Worm (Caenorhabditis elegans) whole organism, L1 larva: ENCODE data around the gene F42C5.9.

Experiments used
- elt-3 ChIP-seq, 6 experiments: fragments of 150-350 bp in 1 of 6; sonication (generic microtip); optimal IDR thresholded peaks; 2 replicates each; lab custom pipeline; 2017 to 2018; ENCODE audit warnings: missing biosample characterization in 6 of 6, missing genetic modification characterization in 6 of 6, inconsistent platforms in 1 of 6
- nhr-11 ChIP-seq: fragments of 150-350 bp; optimal IDR thresholded peaks from 2 replicates; lab custom pipeline; 2014; ENCODE audit warnings: missing biosample characterization, missing genetic modification characterization
- nhr-237 ChIP-seq: fragments of 150-350 bp; optimal IDR thresholded peaks from 2 replicates; lab custom pipeline; 2014; ENCODE audit warnings: missing biosample characterization, missing genetic modification characterization
- nhr-47 ChIP-seq: sonication (generic microtip); optimal IDR thresholded peaks from 2 replicates; lab custom pipeline; 2016; ENCODE audit warnings: mild to moderate bottlenecking, missing genetic modification characterization, moderate library complexity, missing compliant biosample characterization
- nhr-85 ChIP-seq: sonication (generic microtip); peaks from one replicate; lab custom pipeline; 2016; ENCODE audit warnings: missing genetic modification characterization, inconsistent platforms, missing compliant biosample characterization
- tlp-1 ChIP-seq: fragments of 150-350 bp; optimal IDR thresholded peaks from 2 replicates; lab custom pipeline; 2014; ENCODE audit warnings: missing biosample characterization, missing genetic modification characterization

- TF ChIP-seq nhr-47 (tag; lab: Kevin White, UChicago) (no peak), tlp-1 (tag; lab: Kevin White, UChicago) (no peak), nhr-85 (no peak), elt-3 (tag; optimal IDR thresholded peaks at IDR 0.05; lab: Kevin White, UChicago) (no peak), nhr-11 (tag; lab: Kevin White, UChicago) (no peak), nhr-237 (no peak)
Observed at ce11 chrIV:7320688-7321087, 3.8 kb upstream of the F42C5.9 start.
